Fruit fly (Drosophila melanogaster): ENCODE measurements around the gene CG32379.
A peak's percentile ranks its signal among the peaks of the same experiment; 100 is the strongest.

CG32379 gene

DNA sequence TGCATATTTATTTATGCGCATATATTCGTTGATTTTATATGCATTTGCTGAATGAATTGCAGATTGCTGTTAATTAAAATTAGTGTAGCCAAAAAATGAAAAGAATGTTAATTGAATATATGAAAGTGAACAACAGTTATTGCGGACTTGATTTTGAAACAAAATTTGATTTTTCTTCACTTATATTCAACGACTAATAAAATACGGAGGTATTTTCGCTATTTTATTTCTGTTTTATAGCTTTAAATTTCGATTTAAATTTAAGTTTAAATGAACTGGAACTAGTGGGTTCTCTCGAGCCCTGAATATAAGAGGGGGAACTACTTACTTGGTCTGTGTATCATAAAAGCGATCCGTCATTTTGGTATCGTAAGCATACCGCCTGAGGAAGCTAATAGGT lies at the start of gene CG32379:
CG32379 (plus strand) TSS at position 301 of the 400 bp plus-strand sequence.
- TF ChIP-seq Jra (GFP tag; optimal IDR thresholded peaks at IDR 0.05) (no peak), GATAd (GFP tag; optimal IDR thresholded peaks at IDR 0.05) (no peak), HLH106 (tag; optimal IDR thresholded peaks at IDR 0.05) (no peak), Rel (GFP tag; optimal IDR thresholded peaks at IDR 0.05) (no peak), Rel (tag; optimal IDR thresholded peaks at IDR 0.05) (no peak), Hr78 (GFP tag; optimal IDR thresholded peaks at IDR 0.05) (no peak), dsf (GFP tag; optimal IDR thresholded peaks at IDR 0.05; ENCODE audit: borderline replicate concordance) (no peak), br (GFP tag; optimal IDR thresholded peaks at IDR 0.05) (no peak), sv (GFP tag; optimal IDR thresholded peaks at IDR 0.05) (no peak), rgr (GFP tag; optimal IDR thresholded peaks at IDR 0.05) (no peak), Dif (GFP tag; optimal IDR thresholded peaks at IDR 0.05; ENCODE audit: partially characterized antibody) (no peak)

DNA sequence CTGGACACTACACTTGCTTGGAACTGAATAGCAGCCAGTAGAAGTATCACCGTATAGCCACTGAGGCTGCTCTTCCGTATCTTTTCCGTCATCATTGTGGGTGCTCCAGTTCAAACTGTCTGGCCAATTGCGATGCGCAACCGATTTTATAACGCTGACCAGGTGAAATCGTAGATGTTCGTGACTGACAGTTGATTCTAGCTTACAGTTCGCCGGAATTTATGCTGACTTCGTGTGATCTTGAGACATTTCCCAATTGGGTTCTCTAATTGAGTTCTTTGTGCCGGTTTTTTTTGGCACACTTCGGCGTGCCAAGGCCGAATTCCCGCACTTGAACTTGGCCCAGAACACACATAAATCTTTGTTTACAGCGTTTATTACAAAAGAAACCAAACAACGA lies 49.2 kb upstream of the CG32379 start, which contains the start of gene CG14834:
CG14834 (minus strand) TSS at position 173 of the 400 bp plus-strand sequence.
- TF ChIP-seq Abd-B (GFP tag; optimal IDR thresholded peaks at IDR 0.05) (no peak), Hr78 (GFP tag; optimal IDR thresholded peaks at IDR 0.05) (no peak), CrebA (GFP tag; optimal IDR thresholded peaks at IDR 0.05; ENCODE audit: borderline replicate concordance) (no peak)

DNA sequence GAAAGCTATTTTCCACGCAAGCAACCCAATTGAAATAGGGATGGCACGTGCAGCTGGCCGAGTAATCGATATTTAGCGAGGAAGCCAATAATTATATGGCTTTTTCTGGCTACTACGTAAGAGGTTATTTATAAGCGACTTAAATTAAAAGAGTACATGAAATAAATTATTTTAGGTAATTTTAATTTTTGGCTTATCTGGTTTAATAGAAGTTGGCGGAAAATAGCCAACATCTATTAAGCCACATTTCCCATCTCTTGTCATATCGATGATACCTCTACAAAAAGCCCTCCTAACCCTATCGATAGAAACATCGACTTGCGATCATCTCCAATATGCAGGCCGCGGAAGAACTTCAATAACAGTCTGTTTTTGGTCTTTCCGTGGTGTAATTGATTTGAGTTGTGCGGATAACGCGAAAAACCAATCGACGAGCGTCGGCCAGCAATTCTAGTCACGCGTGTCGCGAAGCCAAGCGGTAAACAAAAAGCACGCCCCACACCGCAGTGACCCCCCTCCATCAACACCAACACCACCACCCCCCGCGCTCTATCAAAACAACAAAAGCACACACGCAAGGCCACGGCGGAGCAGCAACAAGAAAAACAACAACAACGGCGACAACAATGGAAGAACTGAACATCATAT lies 48.0 kb upstream of the CG32379 start, which contains the start of the genes Srp19 and qm:
Srp19 (minus strand) TSS at position 51 of the 648 bp plus-strand sequence.
qm (plus strand) TSS at position 330 of the 648 bp plus-strand sequence.
- TF ChIP-seq CrebA (GFP tag; optimal IDR thresholded peaks at IDR 0.05; ENCODE audit: borderline replicate concordance) (no peak), pan (optimal IDR thresholded peaks at IDR 0.05) (no peak), rgr (GFP tag; optimal IDR thresholded peaks at IDR 0.05) (peak; percentile 23), Dif (GFP tag; optimal IDR thresholded peaks at IDR 0.05; ENCODE audit: partially characterized antibody) (peak; percentile 23), psq (GFP tag; optimal IDR thresholded peaks at IDR 0.05) (no peak), woc (GFP tag; optimal IDR thresholded peaks at IDR 0.05) (peak; percentile 82), tai (GFP tag; optimal IDR thresholded peaks at IDR 0.05) (no peak), jim (GFP tag; optimal IDR thresholded peaks at IDR 0.05) (peak; percentile 7), Hr83 (GFP tag; optimal IDR thresholded peaks at IDR 0.05; ENCODE audit: poor library complexity, severe bottlenecking) (no peak), Rel (GFP tag; optimal IDR thresholded peaks at IDR 0.05) (no peak), Rel (tag; optimal IDR thresholded peaks at IDR 0.05) (peak; percentile 90), h (GFP tag; optimal IDR thresholded peaks at IDR 0.05) (peak; percentile 69), brk (GFP tag; optimal IDR thresholded peaks at IDR 0.05) (no peak), Hnf4 (GFP tag; optimal IDR thresholded peaks at IDR 0.05) (peak; percentile 69), dmrt93B (GFP tag; optimal IDR thresholded peaks at IDR 0.05) (no peak), br (GFP tag; optimal IDR thresholded peaks at IDR 0.05) (peak; percentile 50), dsf (GFP tag; optimal IDR thresholded peaks at IDR 0.05; ENCODE audit: borderline replicate concordance) (no peak), OdsH (GFP tag; optimal IDR thresholded peaks at IDR 0.05) (peak; percentile 12), ey (GFP tag; optimal IDR thresholded peaks at IDR 0.05) (peak; percentile 42), CG9705 (GFP tag; optimal IDR thresholded peaks at IDR 0.05) (peak; percentile 14), Mio (GFP tag; optimal IDR thresholded peaks at IDR 0.05) (no peak), N (GFP tag; optimal IDR thresholded peaks at IDR 0.05) (no peak), CG32264 (GFP tag; optimal IDR thresholded peaks at IDR 0.05) (no peak), HLH106 (tag; optimal IDR thresholded peaks at IDR 0.05) (peak; percentile 24), fru (GFP tag; optimal IDR thresholded peaks at IDR 0.05) (peak; percentile 63), sv (GFP tag; optimal IDR thresholded peaks at IDR 0.05) (peak; percentile 25), Sp1 (GFP tag; optimal IDR thresholded peaks at IDR 0.05) (peak; percentile 55), Vsx2 (GFP tag; optimal IDR thresholded peaks at IDR 0.05; ENCODE audit: partially characterized antibody) (no peak), Hr78 (GFP tag; optimal IDR thresholded peaks at IDR 0.05) (no peak), usp (GFP tag; optimal IDR thresholded peaks at IDR 0.05) (no peak), sage (GFP tag; optimal IDR thresholded peaks at IDR 0.05) (no peak), Jra (GFP tag; optimal IDR thresholded peaks at IDR 0.05) (peak; percentile 66), Myc (optimal IDR thresholded peaks at IDR 0.05) (peak; percentile 87), foxo (GFP tag; optimal IDR thresholded peaks at IDR 0.05) (peak in 1 of 2 experiments; percentile 77), Dfd (GFP tag; optimal IDR thresholded peaks at IDR 0.05) (no peak)

Measured in whole organism, wandering third instar larva.